Fruit fly (Drosophila melanogaster) whole organism, adult: ENCODE results near the gene CG17906.

Experiments used
- CG11617 ChIP-seq: fragments of 200-800 bp; sonication (Bioruptor generic); optimal IDR thresholded peaks from 2 replicates; lab custom pipeline; 2017; ENCODE audit warnings: mild to moderate bottlenecking, missing biosample characterization, missing genetic modification reagents, missing genetic modification characterization
- CG12768 ChIP-seq: fragments of 200-800 bp; sonication (Bioruptor generic); optimal IDR thresholded peaks from 2 replicates; lab custom pipeline; 2017; ENCODE audit warnings: missing biosample characterization, missing genetic modification characterization, mild to moderate bottlenecking, moderate library complexity, missing genetic modification reagents
- CG14711 ChIP-seq: fragments of 200-800 bp; sonication (Bioruptor generic); optimal IDR thresholded peaks from 2 replicates; lab custom pipeline; 2018; ENCODE audit warnings: missing biosample characterization, mild to moderate bottlenecking, missing genetic modification characterization, moderate library complexity
- CG1620 ChIP-seq: fragments of 200-800 bp; sonication (Bioruptor generic); optimal IDR thresholded peaks from 2 replicates; lab custom pipeline; 2016; ENCODE audit warnings: missing biosample characterization, missing genetic modification characterization
- CG33017 ChIP-seq: fragments of 200-800 bp; sonication (Bioruptor generic); optimal IDR thresholded peaks from 2 replicates; lab custom pipeline; 2018; ENCODE audit warnings: missing biosample characterization, mild to moderate bottlenecking, missing genetic modification characterization, moderate library complexity
- CG5204 ChIP-seq: fragments of 200-800 bp; sonication (Bioruptor generic); optimal IDR thresholded peaks from 2 replicates; lab custom pipeline; 2016; ENCODE audit warnings: missing biosample characterization, missing genetic modification characterization
- CG7045 ChIP-seq: fragments of 200-800 bp; sonication (Bioruptor generic); optimal IDR thresholded peaks from 2 replicates; lab custom pipeline; 2017; ENCODE audit warnings: missing biosample characterization, mild to moderate bottlenecking, missing genetic modification characterization
- CG7101 ChIP-seq: fragments of 200-800 bp; sonication (Bioruptor generic); optimal IDR thresholded peaks from 2 replicates; lab custom pipeline; 2018; ENCODE audit warnings: missing biosample characterization, mild to moderate bottlenecking, missing genetic modification characterization, moderate library complexity
- Clk ChIP-seq: fragments of 200-800 bp; sonication (Bioruptor generic); optimal IDR thresholded peaks from 2 replicates; lab custom pipeline; 2017; ENCODE audit warnings: missing biosample characterization, missing genetic modification characterization
- Crg-1 ChIP-seq: fragments of 200-800 bp; sonication (Bioruptor generic); optimal IDR thresholded peaks from 2 replicates; lab custom pipeline; 2016; ENCODE audit warnings: missing biosample characterization, missing genetic modification characterization
- Hr96 ChIP-seq: fragments of 200-800 bp; sonication (Bioruptor generic); optimal IDR thresholded peaks from 2 replicates; lab custom pipeline; 2016; ENCODE audit warnings: missing biosample characterization, missing genetic modification characterization
- Mnt ChIP-seq: fragments of 200-800 bp; sonication (Bioruptor generic); optimal IDR thresholded peaks from 2 replicates; lab custom pipeline; 2016; ENCODE audit warnings: missing biosample characterization, mild to moderate bottlenecking, missing genetic modification characterization
- bab1 ChIP-seq: fragments of 200-800 bp; sonication (Bioruptor generic); optimal IDR thresholded peaks from 3 replicates; lab custom pipeline; 2019; ENCODE audit warnings: missing biosample characterization, mild to moderate bottlenecking, missing genetic modification characterization, moderate library complexity
- cic ChIP-seq: fragments of 200-800 bp; sonication (Bioruptor generic); optimal IDR thresholded peaks from 2 replicates; lab custom pipeline; 2017; ENCODE audit warnings: missing biosample characterization, mild to moderate bottlenecking, missing genetic modification characterization, moderate library complexity
- cnc ChIP-seq, 2 experiments: fragments of >200 bp; optimal IDR thresholded peaks; 2 replicates each; lab custom pipeline; 2017
- kay ChIP-seq: fragments of 200-800 bp; sonication (Bioruptor generic); peaks from one replicate; lab custom pipeline; 2016; ENCODE audit warnings: missing biosample characterization, missing genetic modification characterization, borderline replicate concordance
- ovo ChIP-seq: fragments of 200-800 bp; sonication (Bioruptor generic); optimal IDR thresholded peaks from 2 replicates; lab custom pipeline; 2016; ENCODE audit warnings: missing biosample characterization, missing genetic modification characterization
- pad ChIP-seq: fragments of 200-800 bp; sonication (Bioruptor generic); optimal IDR thresholded peaks from 3 replicates; lab custom pipeline; 2017; ENCODE audit warnings: missing biosample characterization, missing genetic modification characterization, mild to moderate bottlenecking, moderate library complexity, missing genetic modification reagents
- tj ChIP-seq: fragments of 200-800 bp; sonication (Bioruptor generic); optimal IDR thresholded peaks from 3 replicates; lab custom pipeline; 2017; ENCODE audit warnings: missing biosample characterization, mild to moderate bottlenecking, missing genetic modification characterization, moderate library complexity
- toe ChIP-seq: fragments of 200-800 bp; sonication (Bioruptor generic); optimal IDR thresholded peaks from 2 replicates; lab custom pipeline; 2016; ENCODE audit warnings: missing biosample characterization, missing genetic modification characterization

Gene CG17906

DNA sequence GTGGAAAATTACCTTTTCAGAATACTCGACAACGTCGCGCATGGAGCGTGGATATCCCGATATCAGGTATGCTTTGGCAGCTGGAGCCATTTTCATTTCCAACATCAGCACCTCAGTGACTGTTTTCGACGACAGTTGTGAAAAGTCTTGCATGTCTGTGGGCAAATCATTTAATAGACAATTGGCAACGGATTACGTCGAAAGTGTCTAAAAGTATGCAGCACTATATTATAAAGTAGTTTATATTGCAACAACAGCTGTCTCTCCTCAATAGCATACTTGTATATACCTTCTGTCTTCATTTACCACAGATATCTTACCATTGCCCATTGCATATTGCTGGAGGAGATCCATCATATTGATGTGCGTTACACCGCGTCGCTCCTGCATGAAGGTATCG is 21.3 kb upstream of the CG17906 start:
- TF ChIP-seq CG33017 (tag; lab: Kevin White, UChicago) (no peak), CG14711 (tag; lab: Kevin White, UChicago) (no peak), Crg-1 (GFP tag; lab: Kevin White, UChicago) (no peak), Mnt (no peak), CG7101 (tag; lab: Kevin White, UChicago) (no peak), tj (GFP tag; lab: Kevin White, UChicago) (no peak), Clk (GFP tag; lab: Kevin White, UChicago) (no peak), CG11617 (GFP tag; lab: Kevin White, UChicago) (no peak), CG1620 (no peak), CG7045 (GFP tag; lab: Kevin White, UChicago) (no peak), kay (GFP tag; lab: Kevin White, UChicago) (no peak), ovo (GFP tag; lab: Kevin White, UChicago) (no peak), bab1 (no peak)

DNA sequence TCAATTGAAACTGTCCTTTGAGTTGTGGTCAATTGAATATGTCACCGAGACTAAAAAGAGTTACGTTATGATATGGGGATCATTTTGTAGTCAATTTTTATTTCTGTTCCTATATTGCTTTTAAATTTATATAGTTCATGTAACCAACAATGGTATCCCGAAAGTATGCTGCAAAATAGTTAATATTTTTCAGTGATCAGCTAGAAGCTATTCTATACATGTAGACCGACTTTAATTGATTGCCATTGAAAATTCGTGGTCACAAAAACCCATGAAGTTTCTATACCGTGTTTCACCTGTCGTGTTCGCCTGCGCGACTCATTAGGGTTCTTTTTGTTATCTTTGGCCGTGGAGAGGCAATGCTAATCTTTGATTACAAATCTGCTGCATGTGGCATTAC is 19.7 kb upstream of the CG17906 start:
- TF ChIP-seq CG1620 (no peak), ovo (GFP tag; lab: Kevin White, UChicago) (no peak), Hr96 (no peak), CG5204 (no peak), CG33017 (tag; lab: Kevin White, UChicago) (no peak)

- TF ChIP-seq Mnt (no peak), CG14711 (tag; lab: Kevin White, UChicago) (no peak), Clk (GFP tag; lab: Kevin White, UChicago) (no peak), CG33017 (tag; lab: Kevin White, UChicago) (no peak), CG7101 (tag; lab: Kevin White, UChicago) (no peak), toe (no peak), Hr96 (no peak), bab1 (no peak), cic (no peak), pad (no peak), kay (GFP tag; lab: Kevin White, UChicago) (no peak), cnc (optimal IDR thresholded peaks at IDR 0.05; lab: Kevin White, UChicago) (no peak), CG12768 (GFP tag; lab: Kevin White, UChicago) (no peak), tj (GFP tag; lab: Kevin White, UChicago) (no peak), ovo (GFP tag; lab: Kevin White, UChicago) (no peak), CG1620 (no peak)
These were observed 18.9 kb upstream of the CG17906 start, which contains the start of gene CG9541 for dm6 chr2L:8975328-8975727. CG9541 (minus strand) TSS chr2L:8975428.

dm6 chr2L:8980359-8980758 is 13.8 kb upstream of the CG17906 start, which contains the start of gene CG18662:
CG18662 (plus strand) TSS chr2L:8980659.
- TF ChIP-seq CG7101 (tag; lab: Kevin White, UChicago) (no peak), kay (GFP tag; lab: Kevin White, UChicago) (peak; percentile 69)

DNA sequence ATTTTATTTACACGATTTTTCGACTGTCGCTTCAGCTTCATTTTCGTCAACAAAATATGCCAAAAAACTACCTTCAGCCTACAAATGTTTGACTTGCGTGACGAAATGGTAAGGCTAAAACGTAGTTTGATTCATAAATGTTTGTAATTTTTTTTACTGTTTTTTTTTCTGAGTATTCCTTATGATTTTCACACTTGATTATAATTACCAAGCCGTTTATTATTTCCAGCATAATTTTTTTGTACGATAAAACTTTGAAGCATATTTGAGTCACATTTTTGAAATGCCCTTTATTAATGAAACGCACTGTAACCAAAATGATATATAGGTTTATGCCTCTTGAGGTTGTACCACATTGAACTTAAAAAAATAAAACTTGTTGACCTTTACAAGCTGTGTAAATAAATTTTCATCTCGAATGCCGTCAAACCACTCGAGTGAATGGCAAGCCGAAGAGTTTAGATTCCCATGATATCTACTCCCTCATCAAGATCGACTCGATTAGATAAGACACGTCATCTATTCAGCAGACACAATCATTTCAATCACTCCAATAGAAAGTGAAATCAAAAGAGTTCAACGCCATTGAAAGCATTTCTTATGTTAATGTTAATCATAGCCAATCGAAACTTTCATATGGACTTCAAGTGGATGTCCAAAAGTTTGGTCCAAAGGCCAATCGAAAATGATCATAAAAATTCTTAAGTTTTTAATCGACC is 11.4 kb upstream of the CG17906 start:
- TF ChIP-seq CG12768 (GFP tag; lab: Kevin White, UChicago) (no peak), Clk (GFP tag; lab: Kevin White, UChicago) (no peak)

- TF ChIP-seq toe (no peak), CG7101 (tag; lab: Kevin White, UChicago) (peak; percentile 84), bab1 (peak; percentile 89), CG14711 (tag; lab: Kevin White, UChicago) (peak; percentile 79), CG1620 (peak; percentile 46), Mnt (peak; percentile 54), Clk (GFP tag; lab: Kevin White, UChicago) (no peak), Crg-1 (GFP tag; lab: Kevin White, UChicago) (peak; percentile 63), CG12768 (GFP tag; lab: Kevin White, UChicago) (peak; percentile 31), CG5204 (peak; percentile 53), cic (no peak), CG11617 (GFP tag; lab: Kevin White, UChicago) (peak; percentile 64), ovo (GFP tag; lab: Kevin White, UChicago) (peak; percentile 73), cnc (optimal IDR thresholded peaks at IDR 0.05; lab: Kevin White, UChicago) (no peak), CG7045 (GFP tag; lab: Kevin White, UChicago) (peak; percentile 52), Hr96 (no peak), pad (peak; percentile 42), CG33017 (tag; lab: Kevin White, UChicago) (peak; percentile 63), tj (GFP tag; lab: Kevin White, UChicago) (peak; percentile 57)
These were observed 9.4 kb upstream of the CG17906 start, which contains the start of gene CG13101 for dm6 chr2L:8984614-8985318. CG13101 (minus strand) TSS chr2L:8984872.
